Fruit fly (Drosophila melanogaster): Measurements from ENCODE around the gene shop.

shop gene

DNA sequence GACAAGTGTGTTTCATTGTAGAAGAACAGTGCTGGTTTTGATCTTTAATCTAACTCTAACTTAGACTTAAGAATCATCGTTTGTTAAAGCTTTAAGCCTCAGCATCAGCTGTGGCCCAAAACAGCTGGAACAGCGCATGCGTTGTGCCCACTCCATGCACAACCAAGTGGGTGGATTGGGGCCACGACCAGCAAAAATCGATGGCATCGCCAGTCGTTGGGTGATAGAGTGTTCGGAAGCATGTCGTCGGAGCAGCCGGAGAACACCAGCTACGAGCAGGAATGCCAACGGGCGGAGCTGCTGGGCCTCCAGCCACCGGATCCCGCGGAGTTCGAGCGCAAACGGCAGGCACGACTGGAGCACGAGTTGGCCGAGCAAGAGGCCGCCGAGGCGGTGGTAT lies 11.7 kb upstream of the shop start, which contains the start of gene CG32544:
TSS of gene CG32544 (plus strand) at position 211 of the 400 bp plus-strand sequence.
- TF ChIP-seq ewg (GFP tag; optimal IDR thresholded peaks at IDR 0.05) (peak; percentile 82), fd3F (GFP tag; optimal IDR thresholded peaks at IDR 0.05) (no peak), Med (GFP tag) (peak; percentile 9), ara (GFP tag; IDR thresholded peaks at IDR 0.05) (no peak), maf-S (GFP tag; optimal IDR thresholded peaks at IDR 0.05) (no peak), nau (GFP tag; optimal IDR thresholded peaks at IDR 0.05) (no peak), CG10267 (tag; optimal IDR thresholded peaks at IDR 0.05) (no peak), Deaf1 (tag; optimal IDR thresholded peaks at IDR 0.05) (peak; percentile 74), zfh2 (GFP tag; optimal IDR thresholded peaks at IDR 0.05) (no peak), CG8290 (GFP tag; optimal IDR thresholded peaks at IDR 0.05) (no peak), CG8290 (tag; optimal IDR thresholded peaks at IDR 0.05) (no peak), trem (tag; optimal IDR thresholded peaks at IDR 0.05) (no peak), prd (optimal IDR thresholded peaks at IDR 0.05) (no peak), prd (GFP tag; IDR thresholded peaks at IDR 0.05) (no peak), slou (GFP tag; optimal IDR thresholded peaks at IDR 0.05) (no peak), Hr51 (GFP tag; optimal IDR thresholded peaks at IDR 0.05) (peak in 1 of 2 experiments; percentile 22), ap (GFP tag; IDR thresholded peaks at IDR 0.05) (no peak), MBD-R2 (GFP tag; IDR thresholded peaks at IDR 0.05) (0 out of 2 replicates have a peak, but pooled peaks have one; percentile 17), Dbx (GFP tag; IDR thresholded peaks at IDR 0.05) (no peak), exex (tag; optimal IDR thresholded peaks at IDR 0.05) (no peak), CG15696 (tag; optimal IDR thresholded peaks at IDR 0.05) (no peak), onecut (GFP tag; IDR thresholded peaks at IDR 0.05) (peak; percentile 95)

DNA sequence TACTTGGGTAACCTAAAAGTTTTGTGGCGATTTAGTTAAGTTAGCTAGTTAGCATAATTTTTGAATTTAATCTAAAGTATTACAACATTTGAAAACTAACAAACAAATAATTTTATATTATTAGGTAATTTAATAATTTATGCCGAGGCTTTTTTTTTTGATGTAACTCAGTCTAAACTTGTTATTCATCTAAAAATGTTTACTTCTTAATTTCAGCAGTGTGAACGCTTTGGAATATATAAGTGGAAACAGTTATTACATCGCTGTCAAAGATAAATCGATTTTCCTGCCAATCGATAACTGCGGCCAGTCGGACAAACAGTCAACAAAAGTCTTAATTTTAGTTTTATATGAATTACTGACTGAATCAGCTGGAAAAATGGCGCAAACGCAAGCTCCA lies 9.6 kb upstream of the shop start, which contains the start of gene Usp39:
TSS of gene Usp39 (plus strand) at position 288 of the 400 bp plus-strand sequence.
- peak; percentile 33 for TF ChIP-seq unpg (GFP tag; optimal IDR thresholded peaks at IDR 0.05)
- TF ChIP-seq ab (GFP tag; optimal IDR thresholded peaks at IDR 0.05) = no peak
- TF ChIP-seq CG34422 (GFP tag; IDR thresholded peaks at IDR 0.05) = peak; percentile 76
- TF ChIP-seq nmo (GFP tag; optimal IDR thresholded peaks at IDR 0.05) = peak; percentile 51
- peak; percentile 91 for TF ChIP-seq CG30020 (tag; optimal IDR thresholded peaks at IDR 0.05)
- TF ChIP-seq Elba2 (GFP tag; optimal IDR thresholded peaks at IDR 0.05) = no peak
- peak; percentile 82 for TF ChIP-seq CG6791 (GFP tag; IDR thresholded peaks at IDR 0.05; ENCODE audit: partially characterized antibody)
- TF ChIP-seq mld (GFP tag; IDR thresholded peaks at IDR 0.05; ENCODE audit: partially characterized antibody) = peak; percentile 60; the same call in 2 of the 3 replicates
- peak; percentile 53 for TF ChIP-seq CG2116 (GFP tag; optimal IDR thresholded peaks at IDR 0.05)
- peak; percentile 53 for TF ChIP-seq CG13287 (GFP tag; IDR thresholded peaks at IDR 0.05; ENCODE audit: partially characterized antibody)
- TF ChIP-seq HHEX (GFP tag; optimal IDR thresholded peaks at IDR 0.05) = no peak
- peak; percentile 50 for TF ChIP-seq Xbp1 (GFP tag; optimal IDR thresholded peaks at IDR 0.05)
- TF ChIP-seq CG1024 (GFP tag; IDR thresholded peaks at IDR 0.05) = peak; percentile 71; the same call in 1 of the 2 replicates
- no peak for TF ChIP-seq GATAe (GFP tag; conservative IDR thresholded peaks at IDR 0.05)
- TF ChIP-seq HLH4C (GFP tag; IDR thresholded peaks at IDR 0.05; ENCODE audit: partially characterized antibody) = peak; percentile 75
- peak; percentile 49 for TF ChIP-seq pzg (GFP tag; optimal IDR thresholded peaks at IDR 0.05)
- peak in 1 of 2 experiments; percentile 2 for TF ChIP-seq dpn (GFP tag; optimal IDR thresholded peaks at IDR 0.05)
- no peak for TF ChIP-seq nau (GFP tag; optimal IDR thresholded peaks at IDR 0.05)
- no peak for TF ChIP-seq Ravus (GFP tag; IDR thresholded peaks at IDR 0.05)
- TF ChIP-seq crc (GFP tag; optimal IDR thresholded peaks at IDR 0.05) = no peak
- peak; percentile 55 for TF ChIP-seq CG9932 (GFP tag; IDR thresholded peaks at IDR 0.05)
- peak; percentile 4 for TF ChIP-seq CG10979 (tag; optimal IDR thresholded peaks at IDR 0.05)
- peak; percentile 69 for TF ChIP-seq slbo (GFP tag; IDR thresholded peaks at IDR 0.05)
- TF ChIP-seq mam (GFP tag; optimal IDR thresholded peaks at IDR 0.05) = peak; percentile 22
- peak; percentile 31 for TF ChIP-seq az2 (GFP tag; optimal IDR thresholded peaks at IDR 0.05)
- peak; percentile 19 for TF ChIP-seq CHES-1-like (GFP tag; optimal IDR thresholded peaks at IDR 0.05)
- TF ChIP-seq CG1792 (GFP tag; optimal IDR thresholded peaks at IDR 0.05) = no peak
- no peak for TF ChIP-seq CG8089 (GFP tag; optimal IDR thresholded peaks at IDR 0.05)
- 0 out of 2 replicates have a peak, but pooled peaks have one; percentile 23 for TF ChIP-seq CG32532 (GFP tag; IDR thresholded peaks at IDR 0.05)
- peak; percentile 29 for TF ChIP-seq Ssrp (tag; optimal IDR thresholded peaks at IDR 0.05)
